Worm (Caenorhabditis elegans) whole organism, early embryonic: ENCODE results near the gene sri-29.

Source experiments
- B0310.2 ChIP-seq: sonication (generic microtip); optimal IDR thresholded peaks from 2 replicates; lab custom pipeline; 2016; ENCODE audit warnings: mild to moderate bottlenecking, missing genetic modification characterization, missing compliant biosample characterization
- F13C5.2 ChIP-seq: sonication (generic microtip); optimal IDR thresholded peaks from 2 replicates; lab custom pipeline; 2017; ENCODE audit warnings: mild to moderate bottlenecking, missing genetic modification characterization, inconsistent platforms, missing compliant biosample characterization
- aly-1 ChIP-seq: sonication (generic microtip); optimal IDR thresholded peaks from 2 replicates; lab custom pipeline; 2016; ENCODE audit warnings: missing genetic modification characterization, missing compliant biosample characterization
- ama-1 ChIP-seq: fragments of 150-350 bp; optimal IDR thresholded peaks from 2 replicates; lab custom pipeline; 2014
- ceh-13 ChIP-seq: fragments of 200-800 bp; sonication (Bioruptor generic); optimal IDR thresholded peaks from 2 replicates; lab custom pipeline; 2018; ENCODE audit warnings: mild to moderate bottlenecking, missing genetic modification characterization, missing compliant biosample characterization
- ceh-36 ChIP-seq: sonication (generic microtip); optimal IDR thresholded peaks from 2 replicates; lab custom pipeline; 2016; ENCODE audit warnings: missing genetic modification characterization, inconsistent platforms, missing compliant biosample characterization
- ets-7 ChIP-seq: sonication (generic microtip); optimal IDR thresholded peaks from 2 replicates; lab custom pipeline; 2016; ENCODE audit warnings: missing genotype, missing genetic modification characterization, missing compliant biosample characterization
- flt-1 ChIP-seq: fragments of 200-800 bp; sonication (Bioruptor generic); IDR thresholded peaks from 2 replicates; pipeline ENCODE4 v1.3.6; 2022; ENCODE audit warnings: missing genetic modification characterization, missing compliant biosample characterization
- hmbx-1 ChIP-seq: sonication (generic microtip); optimal IDR thresholded peaks from 2 replicates; lab custom pipeline; 2016; ENCODE audit warnings: mild to moderate bottlenecking, missing genetic modification characterization, missing compliant biosample characterization
- hmg-4 ChIP-seq: fragments of 200-800 bp; sonication (Bioruptor generic); optimal IDR thresholded peaks from 2 replicates; lab custom pipeline; 2018; ENCODE audit warnings: mild to moderate bottlenecking, missing genetic modification characterization, missing compliant biosample characterization
- hnd-1 ChIP-seq: sonication (generic microtip); optimal IDR thresholded peaks from 2 replicates; lab custom pipeline; 2016; ENCODE audit warnings: missing genetic modification characterization, missing compliant biosample characterization
- pes-1 ChIP-seq: fragments of 200-800 bp; sonication (Bioruptor generic); IDR thresholded peaks from 2 replicates; pipeline ENCODE4 v1.3.6; 2022; ENCODE audit warnings: missing genetic modification reagents, missing genetic modification characterization, missing compliant biosample characterization
- scrt-1 ChIP-seq: fragments of 200-800 bp; sonication (Bioruptor generic); IDR thresholded peaks from 2 replicates; pipeline ENCODE4 v1.3.6; 2022; ENCODE audit warnings: missing genetic modification characterization, missing compliant biosample characterization
- sea-1 ChIP-seq: fragments of 200-800 bp; sonication (Bioruptor generic); conservative IDR thresholded peaks from 2 replicates; pipeline ENCODE4 v1.3.6; 2022; ENCODE audit warnings: missing genetic modification characterization, missing compliant biosample characterization
- tbx-11 ChIP-seq: fragments of 200-800 bp; sonication (Bioruptor generic); IDR thresholded peaks from 2 replicates; pipeline ENCODE4 v1.3.6; 2022; ENCODE audit warnings: missing genetic modification characterization, missing compliant biosample characterization
- tbx-37 ChIP-seq: fragments of 200-800 bp; sonication (Bioruptor generic); conservative IDR thresholded peaks from 2 replicates; pipeline ENCODE4 v1.3.6; 2022; ENCODE audit warnings: missing genetic modification reagents, missing genetic modification characterization, missing compliant biosample characterization
- tra-4 ChIP-seq: sonication (generic microtip); optimal IDR thresholded peaks from 2 replicates; lab custom pipeline; 2017; ENCODE audit warnings: missing genetic modification characterization, missing compliant biosample characterization

sri-29 gene

DNA sequence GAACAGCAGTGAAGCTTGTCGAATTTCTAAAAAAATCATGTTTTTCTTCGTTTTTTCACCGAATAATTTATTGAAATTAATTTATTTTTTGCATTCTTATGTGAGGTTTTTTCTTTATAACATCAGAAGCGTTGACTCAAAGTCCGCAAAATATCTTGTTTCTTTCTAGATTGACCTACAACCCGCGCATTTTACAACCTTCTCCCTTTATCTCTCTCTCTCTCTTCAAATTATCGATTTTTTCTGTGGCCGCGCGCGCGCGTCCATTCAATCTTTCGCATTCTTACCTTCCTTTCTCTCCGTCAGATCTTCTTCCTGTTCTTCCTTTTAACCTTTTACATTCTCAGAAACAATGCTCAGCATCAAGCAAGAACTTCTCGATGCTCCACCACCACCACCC is 38.6 kb upstream of the sri-29 start, which contains the start of gene lido-12:
lido-12 (plus strand) TSS at position 301 of the 400 bp plus-strand sequence.
- TF ChIP-seq hmbx-1 (tag; lab: Kevin White, UChicago) (no peak), sea-1 (GFP tag; lab: Robert Waterston, UW) (no peak)

DNA sequence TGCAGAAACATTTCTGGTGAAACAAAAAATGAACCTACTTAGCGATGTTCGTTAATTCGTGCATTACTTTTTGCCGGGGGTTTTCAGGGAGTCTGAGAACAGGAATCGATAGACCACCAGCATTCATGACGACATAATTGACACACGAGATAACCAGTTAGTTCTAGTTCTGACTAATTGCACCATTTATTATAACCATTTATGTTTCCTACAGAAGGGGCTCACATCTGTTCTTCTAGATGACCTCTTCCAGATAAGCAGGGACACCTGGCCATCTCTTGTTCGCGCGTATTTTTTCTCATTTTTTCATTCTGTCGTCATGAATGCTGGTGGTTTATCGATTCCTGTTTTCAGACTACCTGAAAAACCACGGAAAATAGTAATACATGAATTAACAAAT is 35.7 kb upstream of the sri-29 start, which contains the start of gene sdz-5:
sdz-5 (plus strand) TSS at position 301 of the 400 bp plus-strand sequence.
- no peak for TF ChIP-seq hnd-1 (tag; lab: Kevin White, UChicago)
- no peak for TF ChIP-seq pes-1 (GFP tag; lab: Robert Waterston, UW)
- no peak for TF ChIP-seq hmbx-1 (tag; lab: Kevin White, UChicago)
- TF ChIP-seq flt-1 (GFP tag; lab: Robert Waterston, UW): no peak
- TF ChIP-seq ama-1 (lab: Kevin White, UChicago): no peak
- TF ChIP-seq ets-7 (tag; lab: Kevin White, UChicago): no peak
- TF ChIP-seq ceh-13 (GFP tag; lab: Kevin White, UChicago): no peak
- TF ChIP-seq B0310.2 (tag; lab: Kevin White, UChicago): no peak
- TF ChIP-seq aly-1 (tag; lab: Kevin White, UChicago): no peak
- no peak for TF ChIP-seq sea-1 (GFP tag; lab: Robert Waterston, UW)
- TF ChIP-seq scrt-1: no peak
- TF ChIP-seq F13C5.2: no peak
- no peak for TF ChIP-seq ceh-36 (tag; lab: Kevin White, UChicago)
- TF ChIP-seq tbx-37 (GFP tag; lab: Robert Waterston, UW): no peak
- TF ChIP-seq hmg-4 (GFP tag; lab: Kevin White, UChicago): no peak
- TF ChIP-seq tbx-11 (GFP tag; lab: Robert Waterston, UW): no peak
- TF ChIP-seq tra-4 (tag; lab: Kevin White, UChicago): no peak

ce11 chrII:3012133-3012532 is 32.0 kb upstream of the sri-29 start, which contains the start of gene C41H7.9:
Gene C41H7.9, minus strand, starts transcription at chrII:3012233.
- TF ChIP-seq F13C5.2 (no peak), hmbx-1 (tag; lab: Kevin White, UChicago) (no peak), hnd-1 (tag; lab: Kevin White, UChicago) (no peak), tbx-11 (GFP tag; lab: Robert Waterston, UW) (no peak), tbx-37 (GFP tag; lab: Robert Waterston, UW) (no peak)

- no peak for TF ChIP-seq hnd-1 (tag; lab: Kevin White, UChicago)
- no peak for TF ChIP-seq ets-7 (tag; lab: Kevin White, UChicago)
- TF ChIP-seq B0310.2 (tag; lab: Kevin White, UChicago): no peak
- no peak for TF ChIP-seq tbx-37 (GFP tag; lab: Robert Waterston, UW)
- TF ChIP-seq scrt-1: no peak
- no peak for TF ChIP-seq sea-1 (GFP tag; lab: Robert Waterston, UW)
- TF ChIP-seq pes-1 (GFP tag; lab: Robert Waterston, UW): no peak
- TF ChIP-seq hmbx-1 (tag; lab: Kevin White, UChicago): no peak
- TF ChIP-seq tbx-11 (GFP tag; lab: Robert Waterston, UW): no peak
- no peak for TF ChIP-seq ceh-36 (tag; lab: Kevin White, UChicago)
- TF ChIP-seq aly-1 (tag; lab: Kevin White, UChicago): no peak
- no peak for TF ChIP-seq ceh-13 (GFP tag; lab: Kevin White, UChicago)
- TF ChIP-seq hmg-4 (GFP tag; lab: Kevin White, UChicago): no peak
- no peak for TF ChIP-seq flt-1 (GFP tag; lab: Robert Waterston, UW)
- TF ChIP-seq F13C5.2: no peak
- TF ChIP-seq ama-1 (lab: Kevin White, UChicago): no peak
- TF ChIP-seq tra-4 (tag; lab: Kevin White, UChicago): no peak
Observed at ce11 chrII:3014196-3014849, 29.8 kb upstream of the sri-29 start, which contains the start of gene C41H7.2. Gene C41H7.2, plus strand, starts transcription at chrII:3014817.

DNA sequence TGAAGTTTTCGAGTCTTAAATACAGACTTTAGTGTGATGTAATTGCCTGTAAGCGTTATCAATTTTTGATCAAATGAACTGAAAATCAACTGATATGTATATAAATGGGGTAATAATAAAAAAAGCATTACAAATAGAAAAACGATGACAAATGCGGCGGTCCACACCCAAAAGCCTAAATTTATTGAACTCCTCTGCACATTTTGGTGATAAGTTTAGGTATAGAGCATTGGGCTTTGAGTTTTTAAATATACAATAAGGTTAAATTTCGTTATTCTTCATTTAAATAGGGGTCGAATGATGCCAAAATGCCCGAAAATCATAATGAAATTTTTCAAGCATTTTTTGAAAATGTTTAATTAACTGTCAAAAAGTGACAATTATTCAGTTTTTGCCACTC is 24.3 kb upstream of the sri-29 start, which contains the start of gene clec-3:
clec-3 (minus strand) TSS at position 101 of the 400 bp plus-strand sequence.
- TF ChIP-seq pes-1 (GFP tag; lab: Robert Waterston, UW): no peak
- TF ChIP-seq aly-1 (tag; lab: Kevin White, UChicago): no peak
- no peak for TF ChIP-seq flt-1 (GFP tag; lab: Robert Waterston, UW)
- TF ChIP-seq ama-1 (lab: Kevin White, UChicago): no peak
- TF ChIP-seq tra-4 (tag; lab: Kevin White, UChicago): no peak
- no peak for TF ChIP-seq B0310.2 (tag; lab: Kevin White, UChicago)
- no peak for TF ChIP-seq sea-1 (GFP tag; lab: Robert Waterston, UW)
- no peak for TF ChIP-seq ets-7 (tag; lab: Kevin White, UChicago)

ce11 chrII:3020899-3021298 is 23.2 kb upstream of the sri-29 start:
- TF ChIP-seq F13C5.2 (no peak), pes-1 (GFP tag; lab: Robert Waterston, UW) (no peak), hnd-1 (tag; lab: Kevin White, UChicago) (no peak), ets-7 (tag; lab: Kevin White, UChicago) (no peak), ceh-13 (GFP tag; lab: Kevin White, UChicago) (no peak), B0310.2 (tag; lab: Kevin White, UChicago) (no peak), hmg-4 (GFP tag; lab: Kevin White, UChicago) (no peak)

ce11 chrII:3023381-3023935 is 20.7 kb upstream of the sri-29 start, which contains the start of gene clec-2:
Gene clec-2, minus strand, starts transcription at chrII:3023431.
- TF ChIP-seq ceh-36 (tag; lab: Kevin White, UChicago) (no peak), F13C5.2 (no peak), ets-7 (tag; lab: Kevin White, UChicago) (no peak), B0310.2 (tag; lab: Kevin White, UChicago) (no peak), ceh-13 (GFP tag; lab: Kevin White, UChicago) (no peak), tra-4 (tag; lab: Kevin White, UChicago) (no peak), ama-1 (lab: Kevin White, UChicago) (no peak)
